Fruit fly (Drosophila melanogaster) whole organism, embryonic: Measurements from ENCODE around the gene CG7120.
A peak's percentile ranks its signal among the peaks of the same experiment; 100 is the strongest.

Experiments
- CG10267 ChIP-seq: fragments of 200-800 bp; sonication (Bioruptor generic); optimal IDR thresholded peaks from 2 replicates; lab custom pipeline; 2018; ENCODE audit warnings: missing biosample characterization, mild to moderate bottlenecking, missing genetic modification characterization, moderate library complexity
- CG12071 ChIP-seq: fragments of 200-800 bp; sonication (Bioruptor generic); optimal IDR thresholded peaks from 3 replicates; lab custom pipeline; 2018; ENCODE audit warnings: missing biosample characterization, mild to moderate bottlenecking, missing genetic modification characterization
- CG12744 ChIP-seq: fragments of 200-800 bp; sonication (Bioruptor generic); optimal IDR thresholded peaks from 2 replicates; lab custom pipeline; 2016; ENCODE audit warnings: missing biosample characterization, missing genetic modification characterization
- CG13775 ChIP-seq: fragments of 200-800 bp; sonication (Bioruptor generic); optimal IDR thresholded peaks from 3 replicates; lab custom pipeline; 2017; ENCODE audit warnings: missing biosample characterization, mild to moderate bottlenecking, missing genetic modification characterization
- CG15479 ChIP-seq: fragments of 200-800 bp; sonication (Bioruptor generic); optimal IDR thresholded peaks from 3 replicates; lab custom pipeline; 2019; ENCODE audit warnings: missing biosample characterization, mild to moderate bottlenecking, missing genetic modification characterization, moderate library complexity
- CG1792 ChIP-seq: fragments of 200-800 bp; sonication (Bioruptor generic); optimal IDR thresholded peaks from 2 replicates; lab custom pipeline; 2016; ENCODE audit warnings: missing biosample characterization, missing genetic modification characterization
- CG18476 ChIP-seq: fragments of 200-800 bp; sonication (Bioruptor generic); optimal IDR thresholded peaks from 2 replicates; lab custom pipeline; 2016; ENCODE audit warnings: missing biosample characterization, mild to moderate bottlenecking, missing genetic modification characterization
- CG4617 ChIP-seq: fragments of 200-800 bp; sonication (Bioruptor generic); optimal IDR thresholded peaks from 3 replicates; lab custom pipeline; 2016; ENCODE audit warnings: missing biosample characterization, missing genetic modification characterization, borderline replicate concordance
- CG6175 ChIP-seq: fragments of 200-800 bp; sonication (Bioruptor generic); IDR thresholded peaks from 3 replicates; pipeline ENCODE4 v1.3.6; 2022; ENCODE audit warnings: missing biosample characterization, missing genetic modification characterization
- CG7372 ChIP-seq: fragments of 200-800 bp; sonication (Bioruptor generic); IDR thresholded peaks from 2 replicates; pipeline ENCODE4 v1.3.6; 2022; ENCODE audit warnings: missing biosample characterization, missing genetic modification characterization
- CG8089 ChIP-seq: fragments of 200-800 bp; sonication (Bioruptor generic); optimal IDR thresholded peaks from 3 replicates; lab custom pipeline; 2016; ENCODE audit warnings: missing biosample characterization, missing genetic modification characterization
- CG9876 ChIP-seq: fragments of 200-800 bp; sonication (Bioruptor generic); optimal IDR thresholded peaks from 2 replicates; lab custom pipeline; 2016; ENCODE audit warnings: missing biosample characterization, missing genetic modification characterization
- Deaf1 ChIP-seq: fragments of 200-800 bp; optimal IDR thresholded peaks from 3 replicates; lab custom pipeline; 2019; ENCODE audit warnings: missing biosample characterization, mild to moderate bottlenecking, missing genetic modification characterization, moderate library complexity
- Dip3 ChIP-seq: fragments of 200-800 bp; sonication (Bioruptor generic); optimal IDR thresholded peaks from 3 replicates; lab custom pipeline; 2016; ENCODE audit warnings: missing biosample characterization, missing genetic modification characterization
- Dref ChIP-seq: fragments of 200-800 bp; sonication (Bioruptor generic); IDR thresholded peaks from 2 replicates; pipeline ENCODE4 v1.3.6; 2022; ENCODE audit warnings: missing biosample characterization, missing genetic modification characterization
- Drgx ChIP-seq: fragments of 200-800 bp; sonication (Bioruptor generic); IDR thresholded peaks from 2 replicates; pipeline ENCODE4 v1.3.6; 2022; ENCODE audit warnings: missing biosample characterization, missing genetic modification characterization
- Elba2 ChIP-seq: fragments of 200-800 bp; sonication (Bioruptor generic); optimal IDR thresholded peaks from 3 replicates; lab custom pipeline; 2016; ENCODE audit warnings: missing biosample characterization, missing genetic modification characterization
- H15 ChIP-seq: fragments of 200-800 bp; sonication (Bioruptor generic); IDR thresholded peaks from 3 replicates; pipeline ENCODE4 v1.3.6; 2022; ENCODE audit warnings: missing biosample characterization, missing genetic modification characterization
- Hr78 ChIP-seq, 2 experiments: fragments of 200-800 bp in 1 of 2; fragments of >200 bp in 1 of 2; sonication (Bioruptor generic) in 1 of 2; optimal IDR thresholded peaks; 2 replicates each; lab custom pipeline; 2017 to 2019; ENCODE audit warnings: missing biosample characterization in 2 of 2, missing genetic modification characterization in 2 of 2, mild to moderate bottlenecking in 1 of 2, moderate library complexity in 1 of 2
- Lpt ChIP-seq: fragments of >200 bp; optimal IDR thresholded peaks from 2 replicates; lab custom pipeline; 2018; ENCODE audit warnings: missing biosample characterization, missing genetic modification characterization
- Myb ChIP-seq: fragments of 200-800 bp; sonication (Bioruptor generic); optimal IDR thresholded peaks from 2 replicates; lab custom pipeline; 2016; ENCODE audit warnings: missing biosample characterization, missing genetic modification characterization
- NK7.1 ChIP-seq: fragments of 200-800 bp; sonication (Bioruptor generic); optimal IDR thresholded peaks from 3 replicates; lab custom pipeline; 2016; ENCODE audit warnings: missing biosample characterization, missing genetic modification characterization
- Oaz ChIP-seq: fragments of 200-800 bp; sonication (Bioruptor generic); IDR thresholded peaks from 2 replicates; pipeline ENCODE4 v1.3.6; 2022; ENCODE audit warnings: missing biosample characterization, missing genetic modification characterization
- Sox102F ChIP-seq: fragments of 200-800 bp; sonication (Bioruptor generic); optimal IDR thresholded peaks from 2 replicates; lab custom pipeline; 2018; ENCODE audit warnings: missing biosample characterization, mild to moderate bottlenecking, missing genetic modification characterization, moderate library complexity
- bab2 ChIP-seq: fragments of 200-800 bp; sonication (Bioruptor generic); optimal IDR thresholded peaks from 2 replicates; lab custom pipeline; 2016; ENCODE audit warnings: missing biosample characterization, missing genetic modification characterization
- crp ChIP-seq, 2 experiments: fragments of 200-800 bp; sonication (Bioruptor generic); optimal IDR thresholded peaks; 2 replicates in 1 of 2; 3 replicates in 1 of 2; lab custom pipeline; 2017; ENCODE audit warnings: missing biosample characterization in 2 of 2, missing genetic modification characterization in 2 of 2, mild to moderate bottlenecking in 1 of 2, moderate library complexity in 1 of 2
- danr ChIP-seq: fragments of 200-800 bp; sonication (Bioruptor generic); IDR thresholded peaks from 2 replicates; pipeline ENCODE4 v1.3.6; 2022; ENCODE audit warnings: missing biosample characterization, missing genetic modification characterization
- disco-r ChIP-seq: fragments of 200-800 bp; sonication (Bioruptor generic); optimal IDR thresholded peaks from 2 replicates; lab custom pipeline; 2016; ENCODE audit warnings: missing biosample characterization, missing genetic modification characterization
- dmrt99B ChIP-seq: fragments of 200-800 bp; sonication (Bioruptor generic); optimal IDR thresholded peaks from 2 replicates; lab custom pipeline; 2018; ENCODE audit warnings: missing biosample characterization, mild to moderate bottlenecking, missing genetic modification characterization, moderate library complexity
- ems ChIP-seq: fragments of 200-800 bp; sonication (Bioruptor generic); optimal IDR thresholded peaks from 3 replicates; lab custom pipeline; 2016; ENCODE audit warnings: missing biosample characterization, missing genetic modification characterization
- en ChIP-seq: fragments of 200-800 bp; sonication (Bioruptor generic); optimal IDR thresholded peaks from 2 replicates; lab custom pipeline; 2016; ENCODE audit warnings: missing biosample characterization, missing genetic modification characterization
- esg ChIP-seq: fragments of 200-800 bp; sonication (Bioruptor generic); conservative IDR thresholded peaks from 2 replicates; pipeline ENCODE4 v1.3.6; 2022; ENCODE audit warnings: missing biosample characterization, missing genetic modification characterization
- fd102C ChIP-seq: fragments of 200-800 bp; sonication (Bioruptor generic); optimal IDR thresholded peaks from 2 replicates; lab custom pipeline; 2018; ENCODE audit warnings: missing biosample characterization, mild to moderate bottlenecking, missing genetic modification characterization, moderate library complexity
- gsb ChIP-seq: fragments of 200-800 bp; sonication (Bioruptor generic); IDR thresholded peaks from 2 replicates; pipeline ENCODE4 v1.3.6; 2022; ENCODE audit warnings: missing biosample characterization, missing genetic modification characterization
- her ChIP-seq: fragments of 200-800 bp; sonication (Bioruptor generic); optimal IDR thresholded peaks from 2 replicates; lab custom pipeline; 2016; ENCODE audit warnings: missing biosample characterization, missing genetic modification characterization
- inv ChIP-seq: fragments of 200-800 bp; sonication (Bioruptor generic); IDR thresholded peaks from 2 replicates; pipeline ENCODE4 v1.3.6; 2022; ENCODE audit warnings: missing biosample characterization, missing genetic modification characterization; ENCODE audit not compliant: partially characterized antibody
- jigr1 ChIP-seq: fragments of 200-800 bp; sonication (Bioruptor generic); IDR thresholded peaks from 3 replicates; pipeline ENCODE4 v1.3.6; 2022; ENCODE audit warnings: missing biosample characterization, missing genetic modification characterization
- jumu ChIP-seq: fragments of 200-800 bp; sonication (Bioruptor generic); optimal IDR thresholded peaks from 3 replicates; lab custom pipeline; 2016; ENCODE audit warnings: missing biosample characterization, missing genetic modification characterization
- kni ChIP-seq: fragments of 200-800 bp; sonication (Bioruptor generic); optimal IDR thresholded peaks from 3 replicates; lab custom pipeline; 2017; ENCODE audit warnings: mild to moderate bottlenecking, missing biosample characterization, missing genetic modification reagents, missing genetic modification characterization
- lab ChIP-seq: fragments of 200-800 bp; sonication (Bioruptor generic); optimal IDR thresholded peaks from 3 replicates; lab custom pipeline; 2017; ENCODE audit warnings: missing biosample characterization, missing genetic modification characterization, mild to moderate bottlenecking, moderate library complexity, missing genetic modification reagents
- luna ChIP-seq: fragments of 200-800 bp; sonication (Bioruptor generic); optimal IDR thresholded peaks from 2 replicates; lab custom pipeline; 2016; ENCODE audit warnings: missing biosample characterization, missing genetic modification characterization
- p53 ChIP-seq: fragments of 200-800 bp; sonication (Bioruptor generic); optimal IDR thresholded peaks from 2 replicates; lab custom pipeline; 2016; ENCODE audit warnings: missing biosample characterization, missing genetic modification characterization
- ranshi ChIP-seq: fragments of 200-800 bp; sonication (Bioruptor generic); IDR thresholded peaks from 2 replicates; pipeline ENCODE4 v1.3.6; 2022; ENCODE audit warnings: missing biosample characterization, missing genetic modification characterization
- schlank ChIP-seq: fragments of 200-800 bp; sonication (Bioruptor generic); optimal IDR thresholded peaks from 2 replicates; lab custom pipeline; 2018; ENCODE audit warnings: missing biosample characterization, mild to moderate bottlenecking, missing genetic modification characterization
- sisA ChIP-seq: fragments of 200-800 bp; sonication (Bioruptor generic); IDR thresholded peaks from 2 replicates; pipeline ENCODE4 v1.3.6; 2022; ENCODE audit warnings: missing biosample characterization, missing genetic modification characterization
- slbo ChIP-seq: fragments of 200-800 bp; sonication (Bioruptor generic); IDR thresholded peaks from 2 replicates; pipeline ENCODE4 v1.3.6; 2022; ENCODE audit warnings: missing biosample characterization, missing genetic modification characterization
- tna ChIP-seq: fragments of 200-800 bp; sonication (Bioruptor generic); IDR thresholded peaks from 2 replicates; pipeline ENCODE4 v1.3.6; 2022; ENCODE audit warnings: missing biosample characterization, missing genetic modification characterization; ENCODE audit not compliant: partially characterized antibody
- unpg ChIP-seq: fragments of 200-800 bp; sonication (Bioruptor generic); optimal IDR thresholded peaks from 3 replicates; lab custom pipeline; 2018; ENCODE audit warnings: missing biosample characterization, mild to moderate bottlenecking, missing genetic modification characterization, moderate library complexity
- wor ChIP-seq: fragments of 200-800 bp; sonication (Bioruptor generic); IDR thresholded peaks from 2 replicates; pipeline ENCODE4 v1.3.6; 2022; ENCODE audit warnings: missing biosample characterization, missing genetic modification characterization
- zfh2 ChIP-seq: fragments of 200-800 bp; sonication (Bioruptor generic); optimal IDR thresholded peaks from 2 replicates; lab custom pipeline; 2016; ENCODE audit warnings: missing biosample characterization, missing genetic modification characterization

CG7120 gene

DNA sequence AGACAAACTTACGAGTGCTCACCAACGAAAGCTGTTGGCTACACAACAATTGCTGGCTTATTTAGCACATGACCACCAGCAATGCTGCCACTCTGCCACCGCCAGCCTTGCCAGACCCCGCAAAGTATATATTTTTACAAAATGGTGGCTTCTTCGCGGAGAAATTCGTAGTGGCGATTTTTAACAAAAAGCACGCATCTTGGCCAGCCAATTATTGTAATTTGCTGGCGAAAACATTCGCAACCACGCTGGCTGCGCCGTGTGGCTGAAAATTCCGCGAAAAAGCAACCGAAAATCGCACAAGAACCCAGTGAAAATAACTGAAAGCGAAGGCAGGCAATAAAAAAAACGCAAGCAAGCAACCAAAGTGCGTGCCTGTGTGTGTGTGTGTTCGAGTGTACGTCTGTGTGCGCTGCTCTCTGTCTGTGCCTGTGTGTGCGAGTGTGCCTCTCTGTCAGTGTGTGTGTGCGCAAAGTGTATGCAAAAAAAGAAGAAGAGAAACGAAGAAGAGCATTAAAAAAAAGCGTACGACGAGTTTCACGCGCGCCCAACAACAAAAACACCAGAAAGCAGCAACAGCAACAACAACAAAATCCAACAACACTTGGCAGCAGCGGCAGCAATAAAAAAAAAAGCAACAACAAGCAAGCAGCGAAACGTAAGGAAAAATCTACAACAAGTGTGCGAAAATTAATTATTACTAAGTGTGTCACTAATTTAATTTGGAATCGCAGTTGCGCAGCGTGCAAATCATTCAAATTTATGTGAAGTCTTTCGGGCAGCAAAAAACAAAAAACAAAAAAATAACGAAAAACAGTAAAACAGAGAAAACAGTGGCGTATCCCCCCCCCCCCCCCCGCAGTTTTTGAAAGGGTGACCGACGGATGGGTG, 54.2 kb downstream of the CG7120 start, which contains the start of gene Gug (continued):
- TF ChIP-seq slbo = peak; percentile 24; the same call in 1 of the 2 replicates
- TF ChIP-seq schlank (tag; lab: Kevin White, UChicago) = no peak
- TF ChIP-seq H15 (GFP tag; lab: Robert Waterston, UW) = no peak
- TF ChIP-seq CG7372 (GFP tag; lab: Robert Waterston, UW) = no peak
- TF ChIP-seq CG6175 (GFP tag; lab: Robert Waterston, UW) = no peak
- TF ChIP-seq p53 = no peak
- TF ChIP-seq Deaf1 = peak; percentile 62
- peak; percentile 49 for TF ChIP-seq Dref (GFP tag; lab: Robert Waterston, UW)
- TF ChIP-seq wor = no peak
- TF ChIP-seq Myb (GFP tag; lab: Kevin White, UChicago) = no peak
- no peak for TF ChIP-seq CG12744 (GFP tag; lab: Kevin White, UChicago)
- TF ChIP-seq lab (GFP tag; lab: Kevin White, UChicago) = no peak
- TF ChIP-seq CG15479 (GFP tag; lab: Kevin White, UChicago) = peak; percentile 84
- no peak for TF ChIP-seq dmrt99B (tag; lab: Kevin White, UChicago)
- TF ChIP-seq kni (GFP tag; lab: Kevin White, UChicago) = peak; percentile 15
- TF ChIP-seq sisA = peak; percentile 22; the same call in 1 of the 2 replicates
- TF ChIP-seq CG4617 = peak; percentile 51
- TF ChIP-seq bab2 (GFP tag; lab: Kevin White, UChicago) = no peak
- no peak for TF ChIP-seq unpg (GFP tag; lab: Kevin White, UChicago)
- TF ChIP-seq disco-r (GFP tag; lab: Kevin White, UChicago) = no peak
- no peak for TF ChIP-seq CG1792
- TF ChIP-seq CG8089 = no peak
- no peak for TF ChIP-seq danr (GFP tag; lab: Robert Waterston, UW)
- no peak for TF ChIP-seq jumu (GFP tag; lab: Kevin White, UChicago)
- no peak for TF ChIP-seq Hr78 (GFP tag; optimal IDR thresholded peaks at IDR 0.05; lab: Kevin White, UChicago)
- TF ChIP-seq tna (GFP tag; lab: Robert Waterston, UW) = no peak
- TF ChIP-seq Sox102F (GFP tag; lab: Kevin White, UChicago) = no peak
- TF ChIP-seq crp (GFP tag; optimal IDR thresholded peaks at IDR 0.05; lab: Kevin White, UChicago) = peak in 1 of 2 experiments; percentile 6
- no peak for TF ChIP-seq en (GFP tag; lab: Kevin White, UChicago)
- no peak for TF ChIP-seq esg (GFP tag; lab: Robert Waterston, UW)
- no peak for TF ChIP-seq fd102C (GFP tag; lab: Kevin White, UChicago)
- TF ChIP-seq NK7.1 (GFP tag; lab: Kevin White, UChicago) = no peak
- no peak for TF ChIP-seq Elba2 (GFP tag; lab: Kevin White, UChicago)
- no peak for TF ChIP-seq jigr1 (GFP tag; lab: Robert Waterston, UW)
- TF ChIP-seq CG12071 = no peak
- peak; percentile 96 for TF ChIP-seq Drgx (GFP tag; lab: Robert Waterston, UW)
- TF ChIP-seq gsb = no peak
- TF ChIP-seq inv = no peak
- no peak for TF ChIP-seq Oaz (GFP tag; lab: Robert Waterston, UW)
- no peak for TF ChIP-seq CG9876 (GFP tag; lab: Kevin White, UChicago)
- TF ChIP-seq CG13775 = no peak
- TF ChIP-seq ranshi (GFP tag; lab: Robert Waterston, UW) = peak; percentile 39; the same call in 1 of the 2 replicates
- TF ChIP-seq her (GFP tag; lab: Kevin White, UChicago) = no peak
- TF ChIP-seq Dip3 = no peak
- no peak for TF ChIP-seq ems (GFP tag; lab: Kevin White, UChicago)
- no peak for TF ChIP-seq CG10267
- TF ChIP-seq CG18476 = no peak
- no peak for TF ChIP-seq luna (GFP tag; lab: Kevin White, UChicago)
- TF ChIP-seq Lpt (GFP tag; lab: Kevin White, UChicago) = no peak
- no peak for TF ChIP-seq zfh2 (GFP tag; lab: Kevin White, UChicago)
